Fruit fly (Drosophila melanogaster) whole organism: ENCODE results near the gene ftz.

Experiments used
- EcR ChIP-seq, 2 experiments: fragments of >200 bp; optimal IDR thresholded peaks; 2 replicates each; lab custom pipeline; 2017; ENCODE audit warnings: missing biosample characterization in 2 of 2, missing genetic modification characterization in 2 of 2, missing genetic modification reagents in 2 of 2
- psq ChIP-seq: fragments of >200 bp; optimal IDR thresholded peaks from 2 replicates; lab custom pipeline; 2017
- usp ChIP-seq: fragments of >200 bp; optimal IDR thresholded peaks from 2 replicates; lab custom pipeline; 2017; ENCODE audit warnings: missing biosample characterization, missing genetic modification characterization, mixed read lengths

DNA sequence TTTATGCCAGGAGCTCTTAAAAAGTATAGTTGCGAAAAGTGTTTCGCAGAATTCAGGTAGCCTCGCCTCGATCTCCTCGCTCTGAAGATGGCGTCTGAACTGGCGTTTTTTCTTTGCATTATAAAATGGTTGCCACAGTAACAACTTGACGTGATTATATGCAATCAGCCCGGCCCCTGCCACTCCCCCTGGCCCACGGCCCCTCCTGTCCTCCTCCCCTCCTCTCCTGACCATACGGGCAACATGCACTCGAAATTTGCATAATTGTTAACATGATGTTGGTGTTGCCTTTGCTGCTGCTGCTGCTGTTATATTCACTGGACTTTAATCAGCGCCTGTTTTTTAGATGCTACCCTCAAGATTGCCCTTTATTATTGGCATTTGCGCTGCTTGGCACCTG lies 25.5 kb upstream of the ftz start:
- TF ChIP-seq EcR (GFP tag; optimal IDR thresholded peaks at IDR 0.05; lab: Kevin White, UChicago) (no peak), usp (GFP tag; lab: Kevin White, UChicago) (no peak), psq (lab: Kevin White, UChicago) (no peak)
